Worm (Caenorhabditis elegans) whole organism, L2 larva: ENCODE measurements around the gene nhr-94.

ENCODE experiments used
- elt-3 ChIP-seq: sonication (generic microtip); optimal IDR thresholded peaks from 2 replicates; lab custom pipeline; 2017; ENCODE audit warnings: missing biosample characterization, missing genetic modification characterization
- nhr-237 ChIP-seq: fragments of 150-350 bp; optimal IDR thresholded peaks from 2 replicates; lab custom pipeline; 2014; ENCODE audit warnings: missing biosample characterization, missing genetic modification characterization
- peb-1 ChIP-seq: fragments of 150-350 bp; optimal IDR thresholded peaks from 2 replicates; lab custom pipeline; 2014; ENCODE audit warnings: missing biosample characterization, missing genetic modification characterization

DNA sequence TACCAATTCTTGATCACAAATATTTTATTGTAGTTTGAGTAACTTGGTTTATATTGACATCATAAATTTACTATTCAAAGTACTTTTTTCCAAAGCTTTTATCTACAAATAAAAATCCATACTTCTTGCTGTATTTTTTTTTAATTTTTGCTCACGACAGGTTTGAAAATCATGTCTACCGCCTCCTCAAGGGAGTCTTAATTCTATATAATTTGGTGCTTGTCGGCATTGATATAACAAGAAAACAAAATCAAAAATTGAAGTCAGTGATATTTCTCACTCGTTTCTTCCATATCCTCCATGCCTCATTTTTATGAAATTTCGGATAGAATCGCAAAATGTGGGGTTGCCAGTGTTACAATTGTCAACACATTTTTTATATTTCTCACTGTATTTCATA, 40.7 kb downstream of the nhr-94 start, which contains the start of gene str-47:
- no peak for TF ChIP-seq peb-1
- no peak for TF ChIP-seq elt-3 (tag; lab: Kevin White, UChicago)
- no peak for TF ChIP-seq nhr-237 (tag; lab: Kevin White, UChicago)
